Fruit fly (Drosophila melanogaster) whole organism, embryonic: ENCODE results near the gene Mic26-27.

ENCODE experiments used
- Bdp1 ChIP-seq: fragments of 200-800 bp; sonication (Bioruptor generic); optimal IDR thresholded peaks from 3 replicates; lab custom pipeline; 2016; ENCODE audit warnings: missing biosample characterization, missing genetic modification characterization
- CG10209 ChIP-seq: fragments of 200-800 bp; sonication (Bioruptor generic); optimal IDR thresholded peaks from 3 replicates; lab custom pipeline; 2017; ENCODE audit warnings: missing biosample characterization, mild to moderate bottlenecking, missing genetic modification characterization, missing genetic modification reagents
- CG10543 ChIP-seq: fragments of 200-800 bp; sonication (Bioruptor generic); optimal IDR thresholded peaks from 3 replicates; lab custom pipeline; 2017; ENCODE audit warnings: missing biosample characterization, mild to moderate bottlenecking, missing genetic modification characterization, moderate library complexity
- CG13296 ChIP-seq: fragments of 200-800 bp; sonication (Bioruptor generic); optimal IDR thresholded peaks from 3 replicates; lab custom pipeline; 2018; ENCODE audit warnings: missing biosample characterization, mild to moderate bottlenecking, missing genetic modification characterization
- CG1529 ChIP-seq: fragments of 200-800 bp; sonication (Bioruptor generic); optimal IDR thresholded peaks from 3 replicates; lab custom pipeline; 2018; ENCODE audit warnings: missing biosample characterization, missing genetic modification characterization
- CG15479 ChIP-seq: fragments of 200-800 bp; sonication (Bioruptor generic); optimal IDR thresholded peaks from 3 replicates; lab custom pipeline; 2019; ENCODE audit warnings: missing biosample characterization, mild to moderate bottlenecking, missing genetic modification characterization, moderate library complexity
- CG17359 ChIP-seq: fragments of 200-800 bp; sonication (Bioruptor generic); optimal IDR thresholded peaks from 3 replicates; lab custom pipeline; 2018; ENCODE audit warnings: missing biosample characterization, mild to moderate bottlenecking, missing genetic modification characterization, moderate library complexity
- CG17361 ChIP-seq: fragments of 200-800 bp; sonication (Bioruptor generic); IDR thresholded peaks from 3 replicates; pipeline ENCODE4 v1.3.6; 2022; ENCODE audit warnings: missing biosample characterization, missing genetic modification characterization
- CG17802 ChIP-seq: fragments of 200-800 bp; sonication (Bioruptor generic); optimal IDR thresholded peaks from 2 replicates; lab custom pipeline; 2018; ENCODE audit warnings: missing biosample characterization, mild to moderate bottlenecking, missing genetic modification characterization, moderate library complexity
- CG18011 ChIP-seq: fragments of 200-800 bp; sonication (Bioruptor generic); optimal IDR thresholded peaks from 2 replicates; lab custom pipeline; 2017; ENCODE audit warnings: missing biosample characterization, missing genetic modification characterization, mild to moderate bottlenecking, moderate library complexity, missing genotype
- CG2678 ChIP-seq: fragments of 200-800 bp; sonication (Bioruptor generic); optimal IDR thresholded peaks from 3 replicates; lab custom pipeline; 2019; ENCODE audit warnings: missing biosample characterization, mild to moderate bottlenecking, missing genetic modification characterization, moderate library complexity
- CG30431 ChIP-seq: fragments of 200-800 bp; sonication (Bioruptor generic); optimal IDR thresholded peaks from 2 replicates; lab custom pipeline; 2017; ENCODE audit warnings: missing biosample characterization, missing genetic modification characterization
- CG33557 ChIP-seq: fragments of 200-800 bp; sonication (Bioruptor generic); optimal IDR thresholded peaks from 2 replicates; lab custom pipeline; 2019; ENCODE audit warnings: missing biosample characterization, mild to moderate bottlenecking, missing genetic modification characterization, moderate library complexity
- CG3407 ChIP-seq: fragments of 200-800 bp; sonication (Bioruptor generic); optimal IDR thresholded peaks from 2 replicates; lab custom pipeline; 2018; ENCODE audit warnings: missing biosample characterization, mild to moderate bottlenecking, missing genetic modification characterization
- CG4424 ChIP-seq: fragments of 200-800 bp; sonication (Bioruptor generic); optimal IDR thresholded peaks from 3 replicates; lab custom pipeline; 2016; ENCODE audit warnings: missing biosample characterization, missing genetic modification characterization
- CG4730 ChIP-seq: fragments of 200-800 bp; sonication (Bioruptor generic); IDR thresholded peaks from 2 replicates; pipeline ENCODE4 v1.3.6; 2022; ENCODE audit warnings: missing biosample characterization, missing genetic modification characterization
- CG5180 ChIP-seq: fragments of 200-800 bp; sonication (Bioruptor generic); optimal IDR thresholded peaks from 3 replicates; lab custom pipeline; 2017; ENCODE audit warnings: missing biosample characterization, missing genetic modification characterization, mild to moderate bottlenecking, moderate library complexity, missing genetic modification reagents
- CG6791 ChIP-seq: fragments of 200-800 bp; sonication (Bioruptor generic); IDR thresholded peaks from 3 replicates; pipeline ENCODE4 v1.3.6; 2022; ENCODE audit warnings: missing biosample characterization, missing genetic modification characterization; ENCODE audit not compliant: partially characterized antibody
- CG8388 ChIP-seq: fragments of 200-800 bp; sonication (Bioruptor generic); optimal IDR thresholded peaks from 2 replicates; lab custom pipeline; 2019; ENCODE audit warnings: missing biosample characterization, mild to moderate bottlenecking, missing genetic modification characterization, moderate library complexity
- Dip3 ChIP-seq: fragments of 200-800 bp; sonication (Bioruptor generic); optimal IDR thresholded peaks from 3 replicates; lab custom pipeline; 2016; ENCODE audit warnings: missing biosample characterization, missing genetic modification characterization
- ERR ChIP-seq: fragments of 200-800 bp; sonication (Bioruptor generic); optimal IDR thresholded peaks from 2 replicates; lab custom pipeline; 2016; ENCODE audit warnings: missing biosample characterization, missing genetic modification characterization
- Hand ChIP-seq: fragments of 200-800 bp; sonication (Bioruptor generic); optimal IDR thresholded peaks from 2 replicates; lab custom pipeline; 2017; ENCODE audit warnings: mild to moderate bottlenecking, missing biosample characterization, missing genetic modification reagents, missing genetic modification characterization
- Hey ChIP-seq: fragments of 200-800 bp; sonication (Bioruptor generic); optimal IDR thresholded peaks from 3 replicates; lab custom pipeline; 2018; ENCODE audit warnings: missing biosample characterization, mild to moderate bottlenecking, missing genetic modification characterization
- Hmx ChIP-seq: fragments of 200-800 bp; sonication (Bioruptor generic); optimal IDR thresholded peaks from 2 replicates; lab custom pipeline; 2016; ENCODE audit warnings: missing biosample characterization, missing genetic modification characterization
- Hr78 ChIP-seq, 2 experiments: fragments of 200-800 bp in 1 of 2; fragments of >200 bp in 1 of 2; sonication (Bioruptor generic) in 1 of 2; optimal IDR thresholded peaks; 2 replicates each; lab custom pipeline; 2017 to 2019; ENCODE audit warnings: missing biosample characterization in 2 of 2, missing genetic modification characterization in 2 of 2, mild to moderate bottlenecking in 1 of 2, moderate library complexity in 1 of 2
- Jarid2 ChIP-seq: fragments of 200-800 bp; sonication (Bioruptor generic); optimal IDR thresholded peaks from 3 replicates; lab custom pipeline; 2017; ENCODE audit warnings: mild to moderate bottlenecking, missing biosample characterization, missing genetic modification reagents, missing genetic modification characterization
- Kr ChIP-seq: fragments of 200-800 bp; sonication (Bioruptor generic); optimal IDR thresholded peaks from 2 replicates; lab custom pipeline; 2017; ENCODE audit warnings: missing biosample characterization, mild to moderate bottlenecking, missing genetic modification characterization
- Med ChIP-seq: fragments of 200-800 bp; sonication (Bioruptor generic); peaks from one replicate; lab custom pipeline; 2016; ENCODE audit warnings: missing biosample characterization, missing genetic modification characterization, mild to moderate bottlenecking, inconsistent platforms, moderate library complexity
- NK7.1 ChIP-seq: fragments of 200-800 bp; sonication (Bioruptor generic); optimal IDR thresholded peaks from 3 replicates; lab custom pipeline; 2016; ENCODE audit warnings: missing biosample characterization, missing genetic modification characterization
- Neu2 ChIP-seq: fragments of 200-800 bp; sonication (Bioruptor generic); optimal IDR thresholded peaks from 3 replicates; lab custom pipeline; 2016; ENCODE audit warnings: missing biosample characterization, missing genetic modification characterization, borderline replicate concordance
- Rfx ChIP-seq: fragments of 200-800 bp; sonication (Bioruptor generic); IDR thresholded peaks from 2 replicates; pipeline ENCODE4 v1.3.6; 2022; ENCODE audit warnings: missing biosample characterization, missing genetic modification characterization
- Six4 ChIP-seq: fragments of 200-800 bp; sonication (Bioruptor generic); optimal IDR thresholded peaks from 2 replicates; lab custom pipeline; 2016; ENCODE audit warnings: missing biosample characterization, missing genetic modification characterization
- Spps ChIP-seq: fragments of 200-800 bp; sonication (Bioruptor generic); optimal IDR thresholded peaks from 2 replicates; lab custom pipeline; 2018; ENCODE audit warnings: missing biosample characterization, mild to moderate bottlenecking, missing genetic modification characterization
- abd-A ChIP-seq: fragments of 200-800 bp; sonication (Bioruptor generic); optimal IDR thresholded peaks from 3 replicates; lab custom pipeline; 2019; ENCODE audit warnings: missing biosample characterization, mild to moderate bottlenecking, missing genetic modification characterization, moderate library complexity
- ap ChIP-seq: fragments of 200-800 bp; sonication (Bioruptor generic); IDR thresholded peaks from 2 replicates; pipeline ENCODE4 v1.3.6; 2022; ENCODE audit warnings: missing biosample characterization, missing genetic modification characterization
- cas ChIP-seq: fragments of 200-800 bp; sonication (Bioruptor generic); IDR thresholded peaks from 2 replicates; pipeline ENCODE4 v1.3.6; 2022; ENCODE audit warnings: missing biosample characterization, missing genetic modification characterization
- chm ChIP-seq: fragments of 200-800 bp; sonication (Bioruptor generic); IDR thresholded peaks from 2 replicates; pipeline ENCODE4 v1.3.6; 2022; ENCODE audit warnings: missing biosample characterization, missing genetic modification characterization
- ci ChIP-seq: fragments of 200-800 bp; sonication (Bioruptor generic); IDR thresholded peaks from 3 replicates; pipeline ENCODE4 v1.3.6; 2022; ENCODE audit warnings: missing biosample characterization, missing genetic modification characterization
- dan ChIP-seq: fragments of 200-800 bp; sonication (Bioruptor generic); IDR thresholded peaks from 2 replicates; pipeline ENCODE4 v1.3.6; 2022; ENCODE audit warnings: missing biosample characterization, missing genetic modification characterization
- dimm ChIP-seq: fragments of 200-800 bp; sonication (Bioruptor generic); IDR thresholded peaks from 2 replicates; pipeline ENCODE4 v1.3.6; 2022; ENCODE audit warnings: missing biosample characterization, missing genetic modification characterization
- gcm ChIP-seq: fragments of 200-800 bp; sonication (Bioruptor generic); optimal IDR thresholded peaks from 2 replicates; lab custom pipeline; 2019; ENCODE audit warnings: missing biosample characterization, mild to moderate bottlenecking, missing genetic modification characterization, moderate library complexity
- ham ChIP-seq: fragments of 200-800 bp; sonication (Bioruptor generic); IDR thresholded peaks from 2 replicates; pipeline ENCODE4 v1.3.6; 2022; ENCODE audit warnings: missing biosample characterization, missing genetic modification characterization
- kni ChIP-seq: fragments of 200-800 bp; sonication (Bioruptor generic); optimal IDR thresholded peaks from 3 replicates; lab custom pipeline; 2017; ENCODE audit warnings: mild to moderate bottlenecking, missing biosample characterization, missing genetic modification reagents, missing genetic modification characterization
- rib ChIP-seq: fragments of 200-800 bp; sonication (Bioruptor generic); IDR thresholded peaks from 2 replicates; pipeline ENCODE4 v1.3.6; 2022; ENCODE audit warnings: missing biosample characterization, missing genetic modification characterization
- row ChIP-seq: fragments of 200-800 bp; sonication (Bioruptor generic); IDR thresholded peaks from 3 replicates; pipeline ENCODE4 v1.3.6; 2022; ENCODE audit warnings: missing biosample characterization, missing genetic modification characterization
- scrt ChIP-seq: fragments of 200-800 bp; sonication (Bioruptor generic); optimal IDR thresholded peaks from 2 replicates; lab custom pipeline; 2018; ENCODE audit warnings: missing biosample characterization, mild to moderate bottlenecking, missing genetic modification characterization, moderate library complexity
- tup ChIP-seq: fragments of 200-800 bp; sonication (Bioruptor generic); optimal IDR thresholded peaks from 2 replicates; lab custom pipeline; 2016; ENCODE audit warnings: missing biosample characterization, mild to moderate bottlenecking, missing genetic modification characterization, moderate library complexity
- zfh1 ChIP-seq: fragments of 200-800 bp; sonication (Bioruptor generic); IDR thresholded peaks from 3 replicates; pipeline ENCODE4 v1.3.6; 2022; ENCODE audit warnings: missing biosample characterization, missing genetic modification characterization

The Mic26-27 gene

DNA sequence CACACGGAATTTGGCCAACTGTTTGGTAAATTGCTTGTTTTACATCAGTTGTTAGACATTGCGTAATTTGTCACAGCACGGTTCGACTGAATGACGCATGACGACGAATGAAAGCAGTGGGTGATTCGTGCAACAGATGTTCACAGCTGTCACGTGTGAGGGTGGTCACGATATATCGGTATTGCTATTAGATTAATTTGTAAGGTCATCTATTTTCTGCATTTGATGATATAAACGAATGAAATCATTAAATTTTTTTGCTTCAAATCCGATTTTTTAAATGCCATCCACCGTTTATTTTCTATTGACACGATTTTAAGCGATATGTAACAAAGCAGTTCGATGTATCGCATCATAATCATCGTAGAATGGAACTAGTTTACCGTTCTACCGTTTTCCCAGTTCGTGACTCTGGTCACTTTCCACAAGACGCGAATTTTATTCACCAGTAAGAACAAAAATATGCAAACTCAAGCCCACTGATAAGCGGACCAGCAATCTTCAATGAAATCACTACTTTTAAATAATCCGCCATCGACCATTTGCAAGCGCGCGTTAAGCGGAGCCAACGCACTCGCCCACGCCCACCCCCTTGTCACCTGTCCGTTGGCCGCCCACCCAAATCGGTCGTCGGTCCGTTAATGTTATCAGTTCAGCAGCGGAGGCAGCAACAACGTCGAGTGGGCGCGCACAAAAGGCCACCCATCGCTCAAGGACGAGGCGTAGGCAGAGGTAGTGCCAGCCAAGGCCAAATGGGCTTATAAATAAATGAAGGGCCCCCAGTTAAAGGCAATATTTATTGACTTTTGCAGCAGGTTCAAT lies at the start of gene Mic26-27, which contains the start of gene CG5916 (continued):
- no peak for TF ChIP-seq CG13296 (GFP tag; lab: Kevin White, UChicago)
- TF ChIP-seq CG2678 (tag; lab: Kevin White, UChicago) = no peak
- TF ChIP-seq Hr78 (GFP tag; optimal IDR thresholded peaks at IDR 0.05; lab: Kevin White, UChicago) = no peak
- TF ChIP-seq dimm (GFP tag; lab: Robert Waterston, UW) = no peak
- no peak for TF ChIP-seq rib (GFP tag; lab: Robert Waterston, UW)
- peak; percentile 60 for TF ChIP-seq CG30431
- peak; percentile 78 for TF ChIP-seq CG4424
- TF ChIP-seq row (GFP tag; lab: Robert Waterston, UW) = peak; percentile 87
- TF ChIP-seq Spps (tag; lab: Kevin White, UChicago) = no peak
- TF ChIP-seq ci (GFP tag; lab: Robert Waterston, UW) = peak; percentile 91
- TF ChIP-seq Hmx = no peak
- peak; percentile 82 for TF ChIP-seq kni (GFP tag; lab: Kevin White, UChicago)
- TF ChIP-seq CG1529 (GFP tag; lab: Kevin White, UChicago) = no peak
- peak; percentile 42 for TF ChIP-seq CG3407 (GFP tag; lab: Kevin White, UChicago)
- peak; percentile 81 for TF ChIP-seq scrt (GFP tag; lab: Kevin White, UChicago)
- peak; percentile 42 for TF ChIP-seq Neu2 (GFP tag; lab: Kevin White, UChicago)
- TF ChIP-seq ERR (GFP tag; lab: Kevin White, UChicago) = peak; percentile 39
- peak; percentile 41 for TF ChIP-seq Six4 (GFP tag; lab: Kevin White, UChicago)
- peak; percentile 92 for TF ChIP-seq Rfx
- peak; percentile 71 for TF ChIP-seq CG18011
- peak; percentile 76; the same call in 2 of the 3 replicates for TF ChIP-seq zfh1 (GFP tag; lab: Robert Waterston, UW)
- TF ChIP-seq abd-A (tag; lab: Kevin White, UChicago) = no peak
- TF ChIP-seq Med = peak; percentile 95
- peak; percentile 8 for TF ChIP-seq Hey
- no peak; the same call in 1 of the 3 replicates for TF ChIP-seq CG17361 (GFP tag; lab: Robert Waterston, UW)
- TF ChIP-seq CG17802 = peak; percentile 71
- TF ChIP-seq chm (GFP tag; lab: Robert Waterston, UW) = peak; percentile 69
- TF ChIP-seq ham (GFP tag; lab: Robert Waterston, UW) = no peak
- peak; percentile 71 for TF ChIP-seq CG4730
- TF ChIP-seq CG6791 (GFP tag; lab: Robert Waterston, UW) = peak; percentile 98
- peak; percentile 60 for TF ChIP-seq CG10209 (GFP tag; lab: Kevin White, UChicago)
- TF ChIP-seq ap (GFP tag; lab: Robert Waterston, UW) = 0 out of 2 replicates have a peak, but pooled peaks have one; percentile 20
- TF ChIP-seq CG10543 (GFP tag; lab: Kevin White, UChicago) = peak; percentile 69
- peak; percentile 38 for TF ChIP-seq CG8388 (GFP tag; lab: Kevin White, UChicago)
- peak; percentile 28 for TF ChIP-seq NK7.1 (GFP tag; lab: Kevin White, UChicago)
- TF ChIP-seq Kr (GFP tag; lab: Kevin White, UChicago) = no peak
- TF ChIP-seq Bdp1 = peak; percentile 75
- peak; percentile 24; the same call in 1 of the 2 replicates for TF ChIP-seq cas (GFP tag; lab: Robert Waterston, UW)
- peak; percentile 77 for TF ChIP-seq CG15479
- TF ChIP-seq Hand = no peak
- peak; percentile 29 for TF ChIP-seq CG17359 (tag; lab: Kevin White, UChicago)
- TF ChIP-seq gcm (GFP tag; lab: Kevin White, UChicago) = peak; percentile 18
- no peak for TF ChIP-seq Jarid2
- TF ChIP-seq CG5180 = no peak
- peak; percentile 79 for TF ChIP-seq Dip3 (GFP tag; lab: Kevin White, UChicago)
- TF ChIP-seq CG33557 = peak; percentile 43
- TF ChIP-seq tup = no peak
- peak; percentile 62; the same call in 1 of the 2 replicates for TF ChIP-seq dan (GFP tag; lab: Robert Waterston, UW)
